Worm (Caenorhabditis elegans) whole organism, early embryonic: ENCODE measurements around the gene T28H10.2.

ENCODE experiments used
- B0310.2 ChIP-seq: sonication (generic microtip); optimal IDR thresholded peaks from 2 replicates; lab custom pipeline; 2016; ENCODE audit warnings: mild to moderate bottlenecking, missing genetic modification characterization, missing compliant biosample characterization
- ama-1 ChIP-seq: fragments of 150-350 bp; optimal IDR thresholded peaks from 2 replicates; lab custom pipeline; 2014
- ceh-13 ChIP-seq: fragments of 200-800 bp; sonication (Bioruptor generic); optimal IDR thresholded peaks from 2 replicates; lab custom pipeline; 2018; ENCODE audit warnings: mild to moderate bottlenecking, missing genetic modification characterization, missing compliant biosample characterization
- ceh-36 ChIP-seq: sonication (generic microtip); optimal IDR thresholded peaks from 2 replicates; lab custom pipeline; 2016; ENCODE audit warnings: missing genetic modification characterization, inconsistent platforms, missing compliant biosample characterization
- ets-7 ChIP-seq: sonication (generic microtip); optimal IDR thresholded peaks from 2 replicates; lab custom pipeline; 2016; ENCODE audit warnings: missing genotype, missing genetic modification characterization, missing compliant biosample characterization
- flt-1 ChIP-seq: fragments of 200-800 bp; sonication (Bioruptor generic); IDR thresholded peaks from 2 replicates; pipeline ENCODE4 v1.3.6; 2022; ENCODE audit warnings: missing genetic modification characterization, missing compliant biosample characterization
- hmbx-1 ChIP-seq: sonication (generic microtip); optimal IDR thresholded peaks from 2 replicates; lab custom pipeline; 2016; ENCODE audit warnings: mild to moderate bottlenecking, missing genetic modification characterization, missing compliant biosample characterization
- hmg-4 ChIP-seq: fragments of 200-800 bp; sonication (Bioruptor generic); optimal IDR thresholded peaks from 2 replicates; lab custom pipeline; 2018; ENCODE audit warnings: mild to moderate bottlenecking, missing genetic modification characterization, missing compliant biosample characterization
- pes-1 ChIP-seq: fragments of 200-800 bp; sonication (Bioruptor generic); IDR thresholded peaks from 2 replicates; pipeline ENCODE4 v1.3.6; 2022; ENCODE audit warnings: missing genetic modification reagents, missing genetic modification characterization, missing compliant biosample characterization
- scrt-1 ChIP-seq: fragments of 200-800 bp; sonication (Bioruptor generic); IDR thresholded peaks from 2 replicates; pipeline ENCODE4 v1.3.6; 2022; ENCODE audit warnings: missing genetic modification characterization, missing compliant biosample characterization
- tbx-11 ChIP-seq: fragments of 200-800 bp; sonication (Bioruptor generic); IDR thresholded peaks from 2 replicates; pipeline ENCODE4 v1.3.6; 2022; ENCODE audit warnings: missing genetic modification characterization, missing compliant biosample characterization
- tbx-37 ChIP-seq: fragments of 200-800 bp; sonication (Bioruptor generic); conservative IDR thresholded peaks from 2 replicates; pipeline ENCODE4 v1.3.6; 2022; ENCODE audit warnings: missing genetic modification reagents, missing genetic modification characterization, missing compliant biosample characterization
- tra-4 ChIP-seq: sonication (generic microtip); optimal IDR thresholded peaks from 2 replicates; lab custom pipeline; 2017; ENCODE audit warnings: missing genetic modification characterization, missing compliant biosample characterization

DNA sequence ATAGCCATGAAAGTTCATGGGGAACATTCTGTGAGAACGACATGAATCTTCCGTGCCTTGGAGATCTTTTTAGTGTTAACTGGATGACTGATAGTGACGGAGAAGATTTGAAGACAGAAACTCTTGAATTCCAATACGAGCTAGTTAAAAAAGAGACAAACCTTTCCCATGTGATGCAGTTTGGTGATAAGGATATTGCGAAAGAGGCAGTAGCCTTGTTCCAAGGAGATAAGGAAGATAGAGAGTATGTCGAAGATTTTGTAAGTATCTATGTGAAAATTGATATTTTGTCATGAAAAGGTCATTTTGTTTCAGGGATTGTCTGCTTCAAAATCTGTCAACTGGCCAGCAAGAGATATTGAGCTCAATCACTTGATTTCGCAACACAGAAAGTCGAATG is 1.2 kb upstream of the T28H10.2 start:
- TF ChIP-seq ama-1: no peak
- no peak for TF ChIP-seq pes-1 (GFP tag; lab: Robert Waterston, UW)
- no peak for TF ChIP-seq tbx-37 (GFP tag; lab: Robert Waterston, UW)
- no peak for TF ChIP-seq ceh-13 (GFP tag; lab: Kevin White, UChicago)
- TF ChIP-seq ceh-36: no peak
- TF ChIP-seq B0310.2 (tag; lab: Kevin White, UChicago): no peak
- no peak for TF ChIP-seq tbx-11 (GFP tag; lab: Robert Waterston, UW)
- TF ChIP-seq flt-1 (GFP tag; lab: Robert Waterston, UW): no peak
- no peak for TF ChIP-seq hmg-4 (GFP tag; lab: Kevin White, UChicago)
- no peak for TF ChIP-seq hmbx-1 (tag; lab: Kevin White, UChicago)
- no peak for TF ChIP-seq tra-4 (tag; lab: Kevin White, UChicago)
- no peak for TF ChIP-seq scrt-1 (GFP tag; lab: Robert Waterston, UW)
- no peak for TF ChIP-seq ets-7 (tag; lab: Kevin White, UChicago)
